Fruit fly (Drosophila melanogaster): Measurements from ENCODE around the gene Cftr.

Gene Cftr

dm6 chr3R:24544388-24544787 lies 674 bp upstream of the Cftr start, which contains the start of gene Esyt2 (continued):
- TF ChIP-seq bcd (GFP tag; optimal IDR thresholded peaks at IDR 0.05) (peak; percentile 53), CG11560 (tag; IDR thresholded peaks at IDR 0.05) (no peak), fd3F (GFP tag; optimal IDR thresholded peaks at IDR 0.05) (peak; percentile 4), CG6854 (GFP tag; optimal IDR thresholded peaks at IDR 0.05) (peak; percentile 48), Tbp (GFP tag; optimal IDR thresholded peaks at IDR 0.05) (no peak), Ets65A (GFP tag) (no peak), gcm (GFP tag; optimal IDR thresholded peaks at IDR 0.05) (no peak), ERR (GFP tag; optimal IDR thresholded peaks at IDR 0.05) (no peak), Dref (GFP tag; IDR thresholded peaks at IDR 0.05) (no peak), Taf1 (GFP tag; IDR thresholded peaks at IDR 0.05) (no peak), CG30403 (GFP tag; optimal IDR thresholded peaks at IDR 0.05) (peak; percentile 21), vvl (GFP tag; IDR thresholded peaks at IDR 0.05) (peak; percentile 62), zfh2 (GFP tag; optimal IDR thresholded peaks at IDR 0.05) (peak; percentile 34), CG10431 (GFP tag; optimal IDR thresholded peaks at IDR 0.05) (no peak), ase (GFP tag; IDR thresholded peaks at IDR 0.05) (peak; percentile 37; the same call in 1 of the 3 replicates), H2.0 (GFP tag; IDR thresholded peaks at IDR 0.05) (peak; percentile 32; the same call in 1 of the 2 replicates), CG12769 (tag; optimal IDR thresholded peaks at IDR 0.05) (peak; percentile 37), Doc3 (GFP tag; IDR thresholded peaks at IDR 0.05; ENCODE audit: partially characterized antibody) (no peak), CG13775 (GFP tag; optimal IDR thresholded peaks at IDR 0.05) (peak; percentile 20), Fer1 (GFP tag; optimal IDR thresholded peaks at IDR 0.05) (peak; percentile 46), CG32532 (GFP tag; IDR thresholded peaks at IDR 0.05) (peak; percentile 74), CG8924 (tag; optimal IDR thresholded peaks at IDR 0.05) (peak; percentile 23), Sox100B (GFP tag; optimal IDR thresholded peaks at IDR 0.05) (peak; percentile 19), ci (GFP tag; IDR thresholded peaks at IDR 0.05) (peak; percentile 52; the same call in 2 of the 3 replicates), CG14014 (GFP tag; IDR thresholded peaks at IDR 0.05) (peak; percentile 28; the same call in 1 of the 2 replicates), oc (tag; optimal IDR thresholded peaks at IDR 0.05) (no peak), so (GFP tag; IDR thresholded peaks at IDR 0.05) (peak; percentile 55; the same call in 2 of the 3 replicates), NFAT (GFP tag; IDR thresholded peaks at IDR 0.05) (peak; percentile 61), CG31388 (GFP tag; optimal IDR thresholded peaks at IDR 0.05) (no peak), CG3281 (GFP tag; optimal IDR thresholded peaks at IDR 0.05) (peak; percentile 54), Gug (GFP tag; IDR thresholded peaks at IDR 0.05) (peak; percentile 66; the same call in 2 of the 4 replicates), CG12391 (tag; optimal IDR thresholded peaks at IDR 0.05) (peak; percentile 38), abd-A (tag; optimal IDR thresholded peaks at IDR 0.05) (peak; percentile 34), ranshi (GFP tag; IDR thresholded peaks at IDR 0.05) (peak; percentile 48; the same call in 1 of the 2 replicates), CG18476 (GFP tag; optimal IDR thresholded peaks at IDR 0.05) (no peak), ATbp (GFP tag; optimal IDR thresholded peaks at IDR 0.05) (peak; percentile 13), Dad (GFP tag; optimal IDR thresholded peaks at IDR 0.05) (no peak), CG11085 (GFP tag; IDR thresholded peaks at IDR 0.05) (no peak), CHES-1-like (GFP tag; optimal IDR thresholded peaks at IDR 0.05) (no peak), CG6791 (GFP tag; IDR thresholded peaks at IDR 0.05; ENCODE audit: partially characterized antibody) (no peak), H15 (GFP tag; IDR thresholded peaks at IDR 0.05) (0 out of 3 replicates have a peak, but pooled peaks have one; percentile 47), CG4404 (GFP tag; IDR thresholded peaks at IDR 0.05) (peak; percentile 15; the same call in 1 of the 2 replicates), CG8290 (GFP tag; optimal IDR thresholded peaks at IDR 0.05) (no peak), CG8290 (tag; optimal IDR thresholded peaks at IDR 0.05) (peak in 1 of 2 experiments; percentile 51), Drgx (GFP tag; IDR thresholded peaks at IDR 0.05) (peak; percentile 71), CG12299 (tag; optimal IDR thresholded peaks at IDR 0.05) (peak; percentile 14), CG6254 (GFP tag; optimal IDR thresholded peaks at IDR 0.05) (no peak), maf-S (GFP tag; optimal IDR thresholded peaks at IDR 0.05) (no peak), caup (GFP tag; optimal IDR thresholded peaks at IDR 0.05; ENCODE audit: severe bottlenecking) (peak; percentile 16), CG12155 (GFP tag; optimal IDR thresholded peaks at IDR 0.05) (peak; percentile 1), CG1647 (GFP tag; optimal IDR thresholded peaks at IDR 0.05) (no peak), CG9727 (GFP tag; optimal IDR thresholded peaks at IDR 0.05) (peak; percentile 27)
